Fruit fly (Drosophila melanogaster) S2 (cell line): ENCODE data around the gene omd.

Source experiments
- CG8478 ChIP-seq: fragments of >200 bp; optimal IDR thresholded peaks from 2 replicates; lab custom pipeline; 2018
- CTCF ChIP-seq, 2 experiments: fragments of >200 bp; optimal IDR thresholded peaks; 2 replicates each; lab custom pipeline; 2018

omd gene

dm6 chr3R:13713984-13714532 lies 27.0 kb upstream of the omd start:
- TF ChIP-seq CTCF (optimal IDR thresholded peaks at IDR 0.05; lab: Kevin White, UChicago), result no peak
- no peak for TF ChIP-seq CG8478 (lab: Kevin White, UChicago)

DNA sequence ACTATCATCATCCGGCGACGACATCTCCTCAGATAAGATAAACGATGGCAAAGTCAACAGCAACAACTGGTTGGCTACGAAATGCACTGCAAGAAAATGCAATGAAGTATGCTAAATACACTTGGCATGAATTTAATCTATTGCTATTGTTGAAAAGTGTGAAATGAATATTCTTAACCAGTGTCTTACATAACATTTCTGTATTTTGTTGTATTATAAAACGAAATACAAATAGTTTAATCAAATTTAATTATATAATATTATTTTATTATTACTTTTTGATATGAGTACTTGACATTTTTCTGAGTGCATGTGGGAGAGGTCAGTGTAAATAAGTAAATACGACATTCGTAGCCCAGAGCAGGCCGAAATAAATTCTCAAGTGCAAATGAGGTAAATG lies 26.5 kb upstream of the omd start:
- no peak for TF ChIP-seq CTCF (optimal IDR thresholded peaks at IDR 0.05; lab: Kevin White, UChicago)
- TF ChIP-seq CG8478 (lab: Kevin White, UChicago), result no peak

- TF ChIP-seq CG8478 (lab: Kevin White, UChicago), result no peak
- no peak for TF ChIP-seq CTCF (optimal IDR thresholded peaks at IDR 0.05; lab: Kevin White, UChicago)
Measured at dm6 chr3R:13711735-13712134, 24.7 kb upstream of the omd start, which contains the start of the genes primo-1 and primo-2. Gene primo-1, minus strand, starts transcription at chr3R:13711835. Gene primo-2, minus strand, starts transcription at chr3R:13711835.

DNA sequence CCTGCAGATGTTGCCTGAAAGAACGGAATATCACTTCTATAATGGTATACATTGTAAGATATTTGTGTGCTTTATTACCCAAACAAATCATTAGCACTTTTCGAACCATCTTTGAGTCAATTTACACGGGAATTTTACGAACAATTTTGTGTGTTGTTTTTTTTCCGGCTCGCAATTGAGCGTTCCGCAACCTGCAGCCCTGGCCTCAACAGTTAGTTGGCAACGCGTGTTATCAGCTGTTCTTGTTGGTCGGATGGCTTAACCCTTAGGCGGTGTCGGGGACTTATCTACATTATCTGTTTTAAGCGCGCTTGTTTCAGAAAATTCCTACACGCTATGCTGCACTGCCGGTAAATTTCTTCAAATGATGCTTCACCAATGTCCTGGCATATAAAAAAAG lies 23.6 kb upstream of the omd start:
- TF ChIP-seq CTCF (optimal IDR thresholded peaks at IDR 0.05; lab: Kevin White, UChicago) (peak in 1 of 2 experiments; percentile 22), CG8478 (lab: Kevin White, UChicago) (no peak)

- no peak for TF ChIP-seq CG8478 (lab: Kevin White, UChicago)
- no peak for TF ChIP-seq CTCF (optimal IDR thresholded peaks at IDR 0.05; lab: Kevin White, UChicago)
Measured at dm6 chr3R:13709839-13710238, 22.8 kb upstream of the omd start, which contains the start of gene Argp. Gene Argp, minus strand, starts transcription at chr3R:13709939.

- TF ChIP-seq CG8478 (lab: Kevin White, UChicago) (no peak), CTCF (optimal IDR thresholded peaks at IDR 0.05; lab: Kevin White, UChicago) (no peak)
Measured at dm6 chr3R:13706457-13706856, 19.4 kb upstream of the omd start, which contains the start of gene Adgf-C. Gene Adgf-C, plus strand, starts transcription at chr3R:13706757.

DNA sequence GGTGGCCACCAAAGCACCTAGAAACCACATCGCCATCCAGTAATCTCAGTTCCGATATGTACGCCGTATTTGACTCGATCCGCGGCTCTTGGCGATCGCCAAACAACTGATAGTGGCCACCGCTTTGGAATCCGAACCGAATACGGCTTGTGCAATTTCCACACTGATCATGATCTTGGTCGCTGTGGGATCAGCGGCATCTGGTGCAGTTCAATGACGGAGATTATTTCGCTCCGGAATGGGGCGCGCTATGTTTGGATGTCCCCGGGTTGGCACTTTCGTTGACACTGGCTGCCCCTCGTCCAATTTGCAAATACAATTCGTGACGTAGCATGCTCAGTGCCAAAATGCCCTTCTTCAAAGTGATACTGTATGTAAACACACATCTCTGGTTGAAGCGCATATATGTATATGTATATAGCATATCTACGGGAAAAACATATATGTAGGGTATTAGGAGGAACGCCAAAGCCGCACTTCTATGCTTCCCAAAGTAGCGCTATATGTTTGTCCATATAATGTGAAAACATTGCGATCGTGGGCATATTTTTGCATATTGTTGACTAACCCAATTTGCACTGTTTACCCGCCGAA lies 18.4 kb upstream of the omd start, which contains the start of gene Adgf-D:
Gene Adgf-D (minus strand): TSS at position 111 of the 594 bp plus-strand sequence.
- TF ChIP-seq CG8478 (lab: Kevin White, UChicago) (no peak), CTCF (optimal IDR thresholded peaks at IDR 0.05; lab: Kevin White, UChicago) (no peak)

DNA sequence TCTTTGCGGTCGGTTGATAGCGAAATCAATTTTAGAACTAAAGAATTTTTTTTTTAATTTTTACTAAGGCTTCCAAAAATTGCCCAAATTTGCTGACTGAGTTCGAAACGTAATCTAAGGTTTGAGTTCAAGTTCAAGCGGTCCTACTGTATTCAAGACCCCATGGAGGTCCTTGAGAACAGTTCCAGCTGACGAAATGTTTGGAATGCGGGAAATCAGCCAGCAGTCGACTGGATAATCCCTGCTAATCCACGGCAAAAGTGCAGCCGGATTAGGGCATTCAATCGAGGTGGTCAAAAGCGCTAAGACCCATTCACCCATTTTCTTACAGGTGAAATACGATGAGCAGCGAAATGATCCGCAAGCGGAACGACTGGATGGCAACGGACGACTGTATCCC lies 13.7 kb upstream of the omd start, which contains the start of gene f-cup:
Gene f-cup (minus strand): TSS at position 101 of the 400 bp plus-strand sequence.
- TF ChIP-seq CTCF (optimal IDR thresholded peaks at IDR 0.05; lab: Kevin White, UChicago) (no peak), CG8478 (lab: Kevin White, UChicago) (no peak)

dm6 chr3R:13700192-13700591 lies 13.2 kb upstream of the omd start, which contains the start of gene ninaB:
Gene ninaB, plus strand, starts transcription at chr3R:13700565.
- no peak for TF ChIP-seq CTCF (optimal IDR thresholded peaks at IDR 0.05; lab: Kevin White, UChicago)
- TF ChIP-seq CG8478 (lab: Kevin White, UChicago), result no peak

- peak in 1 of 2 experiments; percentile 10 for TF ChIP-seq CTCF (optimal IDR thresholded peaks at IDR 0.05; lab: Kevin White, UChicago)
- TF ChIP-seq CG8478 (lab: Kevin White, UChicago), result no peak
Measured at dm6 chr3R:13699350-13699749, 12.3 kb upstream of the omd start.

- TF ChIP-seq CTCF (optimal IDR thresholded peaks at IDR 0.05; lab: Kevin White, UChicago) (no peak), CG8478 (lab: Kevin White, UChicago) (no peak)
Measured at dm6 chr3R:13693753-13694152, 6.7 kb upstream of the omd start, which contains the start of gene CG14367. Gene CG14367, plus strand, starts transcription at chr3R:13694053.

dm6 chr3R:13685969-13686368 lies 1.0 kb downstream of the omd start:
- TF ChIP-seq CG8478 (lab: Kevin White, UChicago) (no peak), CTCF (optimal IDR thresholded peaks at IDR 0.05; lab: Kevin White, UChicago) (no peak)

DNA sequence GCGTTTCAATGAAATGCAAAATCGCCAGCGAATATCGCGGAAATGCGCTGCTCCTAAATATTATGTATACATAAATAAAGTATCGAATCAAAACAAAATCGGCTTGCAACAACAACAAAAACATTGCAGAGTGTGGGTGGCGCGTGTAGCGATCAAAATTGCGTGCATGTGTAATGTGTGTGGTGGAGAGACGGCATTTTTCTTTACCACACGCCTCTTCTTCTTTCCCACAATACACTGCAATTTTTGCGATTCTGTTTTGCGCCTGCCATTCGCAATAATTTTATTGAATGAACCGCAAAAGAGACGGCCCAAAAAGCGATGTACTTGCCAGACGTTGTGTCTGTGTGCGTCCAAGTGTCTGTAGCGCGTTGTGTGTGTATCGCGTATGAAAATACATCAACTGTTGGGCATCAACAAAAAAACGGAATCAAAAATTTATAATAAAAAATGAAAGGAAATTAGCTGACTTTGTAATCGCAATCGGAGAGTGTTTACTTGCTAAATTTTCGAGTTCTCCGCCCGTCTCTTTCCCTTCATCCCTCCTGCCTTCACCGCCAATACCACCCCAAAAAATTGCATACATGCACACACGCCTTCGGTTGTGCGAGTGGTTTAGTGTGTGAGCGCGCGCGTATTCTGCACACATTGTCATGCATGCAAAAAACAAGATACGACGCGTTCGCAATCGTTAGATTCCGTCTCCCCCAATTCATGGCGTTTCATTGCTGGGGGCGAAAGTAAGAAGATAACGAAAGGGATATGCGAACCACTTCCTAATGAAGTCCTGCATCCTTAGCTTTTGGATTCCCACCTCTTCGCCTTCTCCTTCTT lies 2.2 kb downstream of the omd start:
- TF ChIP-seq CTCF (optimal IDR thresholded peaks at IDR 0.05; lab: Kevin White, UChicago), result no peak
- TF ChIP-seq CG8478 (lab: Kevin White, UChicago), result no peak
